Fruit fly (Drosophila melanogaster) whole organism, wandering third instar larva: ENCODE data around the gene CG3061.
A peak's percentile ranks its signal among the peaks of the same experiment; 100 is the strongest.

ENCODE experiments used
- Abd-B ChIP-seq: fragments of >200 bp; optimal IDR thresholded peaks from 2 replicates; lab custom pipeline; 2017; ENCODE audit warnings: missing biosample characterization, missing genetic modification characterization
- Hr78 ChIP-seq: fragments of >200 bp; optimal IDR thresholded peaks from 2 replicates; lab custom pipeline; 2017; ENCODE audit warnings: missing biosample characterization, missing genetic modification characterization
- Mio ChIP-seq: sonication (Bioruptor generic); optimal IDR thresholded peaks from 2 replicates; lab custom pipeline; 2016; ENCODE audit warnings: missing biosample characterization, missing genetic modification characterization
- OdsH ChIP-seq: fragments of 200-800 bp; sonication (Bioruptor generic); optimal IDR thresholded peaks from 2 replicates; lab custom pipeline; 2016; ENCODE audit warnings: missing biosample characterization, mild to moderate bottlenecking, missing genetic modification characterization
- br ChIP-seq: fragments of 200-800 bp; sonication (Bioruptor generic); optimal IDR thresholded peaks from 2 replicates; lab custom pipeline; 2016; ENCODE audit warnings: missing biosample characterization, missing genetic modification characterization
- foxo ChIP-seq, 2 experiments: fragments of 200-800 bp; sonication (Bioruptor generic); optimal IDR thresholded peaks; 2 replicates in 1 of 2; 3 replicates in 1 of 2; lab custom pipeline; 2016 to 2017; ENCODE audit warnings: missing biosample characterization in 2 of 2, missing genetic modification characterization in 2 of 2
- psq ChIP-seq: fragments of 200-800 bp; sonication (Bioruptor generic); optimal IDR thresholded peaks from 3 replicates; lab custom pipeline; 2017; ENCODE audit warnings: missing biosample characterization, mild to moderate bottlenecking, missing genetic modification characterization, moderate library complexity

dm6 chr3R:14006224-14006892, 25.8 kb upstream of the CG3061 start:
- TF ChIP-seq Hr78 (GFP tag; lab: Kevin White, UChicago) (no peak), psq (peak; percentile 55), br (GFP tag; lab: Kevin White, UChicago) (peak; percentile 59), OdsH (GFP tag; lab: Kevin White, UChicago) (peak; percentile 63), Abd-B (GFP tag; lab: Kevin White, UChicago) (no peak), Mio (GFP tag; lab: Kevin White, UChicago) (no peak), foxo (GFP tag; optimal IDR thresholded peaks at IDR 0.05; lab: Kevin White, UChicago) (no peak)
